Worm (Caenorhabditis elegans): ENCODE measurements around the gene ZK673.6.
"Not testable (repeated sequence)": the region's sequence is repeated elsewhere in the genome, so short reads cannot be mapped to it uniquely, and the experiment has no call there.

ZK673.6 gene

ce11 chrII:10494467-10494866 is 30.3 kb upstream of the ZK673.6 start, which contains the start of gene ZK666.14:
Gene ZK666.14 (plus strand): TSS chrII:10494767.
- no peak for TF ChIP-seq nhr-76 (tag; optimal IDR thresholded peaks at IDR 0.05)
- no peak for TF ChIP-seq zip-8 (tag; optimal IDR thresholded peaks at IDR 0.05)
- TF ChIP-seq elt-3 (tag; optimal IDR thresholded peaks at IDR 0.05), result no peak
- no peak for TF ChIP-seq sptf-1 (tag; optimal IDR thresholded peaks at IDR 0.05)
- TF ChIP-seq blmp-1 (tag; optimal IDR thresholded peaks at IDR 0.05), result no peak
- no peak for TF ChIP-seq lin-13 (tag; optimal IDR thresholded peaks at IDR 0.05)
- TF ChIP-seq snpc-4 (tag; optimal IDR thresholded peaks at IDR 0.05), result no peak
- TF ChIP-seq ces-1 (GFP tag; optimal IDR thresholded peaks at IDR 0.05), result no peak
- no peak for TF ChIP-seq nhr-28 (tag; optimal IDR thresholded peaks at IDR 0.05)
- no peak for TF ChIP-seq nhr-2 (tag; optimal IDR thresholded peaks at IDR 0.05)
- no peak for TF ChIP-seq pha-4 (tag; optimal IDR thresholded peaks at IDR 0.05)
- no peak for TF ChIP-seq unc-120 (tag; optimal IDR thresholded peaks at IDR 0.05; ENCODE audit: poor library complexity, severe bottlenecking)
- no peak for TF ChIP-seq lsy-2 (tag; optimal IDR thresholded peaks at IDR 0.05)

ce11 chrII:10493034-10493433 is 28.9 kb upstream of the ZK673.6 start, which contains the start of gene ZK666.8:
Gene ZK666.8 (minus strand): TSS chrII:10493134.
- TF ChIP-seq bed-3 (GFP tag; optimal IDR thresholded peaks at IDR 0.05); lsy-2 (tag; optimal IDR thresholded peaks at IDR 0.05); zip-8 (tag; optimal IDR thresholded peaks at IDR 0.05): not testable (repeated sequence)

ce11 chrII:10490329-10490728 is 26.2 kb upstream of the ZK673.6 start, which contains the start of gene clec-61:
Gene clec-61 (minus strand): TSS chrII:10490537.
- TF ChIP-seq tbx-8 (GFP tag; optimal IDR thresholded peaks at IDR 0.05) (no peak), blmp-1 (tag; optimal IDR thresholded peaks at IDR 0.05) (no peak), zip-8 (tag; optimal IDR thresholded peaks at IDR 0.05) (no peak), M03D4.4 (tag; optimal IDR thresholded peaks at IDR 0.05) (no peak), unc-62 (GFP tag; optimal IDR thresholded peaks at IDR 0.05) (no peak), ztf-11 (tag; optimal IDR thresholded peaks at IDR 0.05) (no peak), mep-1 (tag; optimal IDR thresholded peaks at IDR 0.05) (no peak), nhr-237 (tag; optimal IDR thresholded peaks at IDR 0.05) (no peak), sem-2 (GFP tag; optimal IDR thresholded peaks at IDR 0.05) (no peak), snpc-4 (tag; optimal IDR thresholded peaks at IDR 0.05) (no peak), ham-2 (GFP tag; optimal IDR thresholded peaks at IDR 0.05) (no peak), hlh-1 (tag; optimal IDR thresholded peaks at IDR 0.05) (no peak)

DNA sequence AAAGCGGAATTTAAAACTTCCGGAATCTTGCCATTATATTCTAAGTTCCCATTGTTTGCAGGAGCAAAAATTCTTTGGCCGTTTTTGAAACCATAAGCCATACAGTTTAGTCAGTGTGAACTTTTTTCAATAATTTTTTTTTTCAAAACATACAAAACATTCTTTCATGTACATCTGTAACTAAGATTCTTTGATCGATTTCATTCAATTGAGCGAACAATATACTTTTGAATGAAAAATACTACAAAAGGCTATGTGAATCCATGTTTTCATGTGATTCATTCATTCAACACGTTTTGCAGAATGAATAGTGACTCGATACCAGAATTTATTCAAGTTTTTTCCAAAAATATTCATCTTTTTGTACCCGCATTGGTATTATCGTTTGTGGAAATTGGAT is 22.6 kb upstream of the ZK673.6 start, which contains the start of gene ZK666.15:
TSS of gene ZK666.15 (plus strand) at position 301 of the 400 bp plus-strand sequence.
- no peak for TF ChIP-seq cnd-1 (tag; optimal IDR thresholded peaks at IDR 0.05)
- no peak for TF ChIP-seq sptf-1 (tag; optimal IDR thresholded peaks at IDR 0.05)
- no peak for TF ChIP-seq ham-2 (GFP tag; optimal IDR thresholded peaks at IDR 0.05)
- TF ChIP-seq M03D4.4 (tag; optimal IDR thresholded peaks at IDR 0.05), result no peak
- no peak for TF ChIP-seq ces-1 (GFP tag; optimal IDR thresholded peaks at IDR 0.05)
- no peak for TF ChIP-seq sem-2 (GFP tag; optimal IDR thresholded peaks at IDR 0.05)
- TF ChIP-seq ceh-83 (GFP tag; optimal IDR thresholded peaks at IDR 0.05), result no peak
- TF ChIP-seq flh-1 (GFP tag; optimal IDR thresholded peaks at IDR 0.05), result no peak
- no peak for TF ChIP-seq nhr-237 (tag; optimal IDR thresholded peaks at IDR 0.05)
- TF ChIP-seq nhr-76 (tag; optimal IDR thresholded peaks at IDR 0.05), result no peak
- TF ChIP-seq pha-4 (tag; optimal IDR thresholded peaks at IDR 0.05), result no peak
- TF ChIP-seq nhr-12 (tag; optimal IDR thresholded peaks at IDR 0.05), result no peak
- no peak for TF ChIP-seq ceh-39 (tag; optimal IDR thresholded peaks at IDR 0.05)
- TF ChIP-seq unc-62 (GFP tag; optimal IDR thresholded peaks at IDR 0.05), result no peak
- no peak for TF ChIP-seq snpc-4 (tag; optimal IDR thresholded peaks at IDR 0.05)
- no peak for TF ChIP-seq lsy-2 (tag; optimal IDR thresholded peaks at IDR 0.05)

DNA sequence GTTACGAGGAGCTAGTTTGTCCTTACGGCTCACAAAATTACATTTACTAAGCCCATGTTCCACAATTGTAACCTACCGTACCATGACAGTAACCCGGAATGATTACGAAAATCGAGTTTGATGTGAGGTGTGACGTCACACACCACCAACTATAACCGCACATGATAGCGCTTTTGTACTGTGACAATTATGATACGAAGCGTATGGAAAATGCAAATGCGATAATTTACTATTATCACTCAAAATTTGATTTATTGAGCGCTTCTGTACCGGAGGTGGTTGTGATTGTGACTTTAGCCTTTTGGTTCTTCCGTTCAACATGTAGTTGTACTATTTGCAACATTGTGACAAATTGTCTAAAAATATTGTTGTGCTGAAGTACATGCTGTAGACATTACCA is 21.5 kb upstream of the ZK673.6 start:
- TF ChIP-seq drap-1 (GFP tag; optimal IDR thresholded peaks at IDR 0.05), result no peak
- TF ChIP-seq nhr-12 (tag; optimal IDR thresholded peaks at IDR 0.05), result no peak
- no peak for TF ChIP-seq blmp-1 (tag; optimal IDR thresholded peaks at IDR 0.05)
- no peak for TF ChIP-seq ham-2 (GFP tag; optimal IDR thresholded peaks at IDR 0.05)
- TF ChIP-seq ceh-83 (GFP tag; optimal IDR thresholded peaks at IDR 0.05), result no peak
- TF ChIP-seq ceh-39 (tag; optimal IDR thresholded peaks at IDR 0.05), result no peak

ce11 chrII:10483860-10484259 is 19.7 kb upstream of the ZK673.6 start:
- TF ChIP-seq ceh-39 (tag; optimal IDR thresholded peaks at IDR 0.05), result no peak
- TF ChIP-seq bed-3 (GFP tag; optimal IDR thresholded peaks at IDR 0.05), result no peak
- no peak for TF ChIP-seq nhr-76 (tag; optimal IDR thresholded peaks at IDR 0.05)
- TF ChIP-seq hlh-1 (tag; optimal IDR thresholded peaks at IDR 0.05), result no peak
- TF ChIP-seq unc-62 (GFP tag; optimal IDR thresholded peaks at IDR 0.05), result no peak
